Fruit fly (Drosophila melanogaster) whole organism, wandering third instar larva: ENCODE measurements around the gene CG31752.

Source experiments
- Abd-B ChIP-seq: fragments of >200 bp; optimal IDR thresholded peaks from 2 replicates; lab custom pipeline; 2017; ENCODE audit warnings: missing biosample characterization, missing genetic modification characterization
- CG9705 ChIP-seq: fragments of 200-800 bp; sonication (Bioruptor generic); optimal IDR thresholded peaks from 2 replicates; lab custom pipeline; 2018; ENCODE audit warnings: missing biosample characterization, mild to moderate bottlenecking, missing genetic modification characterization
- CrebA ChIP-seq: fragments of 200-800 bp; sonication (Bioruptor generic); optimal IDR thresholded peaks from 2 replicates; lab custom pipeline; 2016; ENCODE audit warnings: missing biosample characterization, mild to moderate bottlenecking, missing genetic modification characterization, borderline replicate concordance
- Dfd ChIP-seq: fragments of >200 bp; optimal IDR thresholded peaks from 2 replicates; lab custom pipeline; 2017; ENCODE audit warnings: missing biosample characterization, missing genetic modification characterization
- Dif ChIP-seq: fragments of 200-275, 200-300 bp; sonication (Bioruptor generic); optimal IDR thresholded peaks from 2 replicates; lab custom pipeline; 2018; ENCODE audit warnings: missing biosample characterization, missing genetic modification characterization; ENCODE audit not compliant: partially characterized antibody
- GATAd ChIP-seq: sonication (Bioruptor generic); optimal IDR thresholded peaks from 2 replicates; lab custom pipeline; 2016; ENCODE audit warnings: missing biosample characterization, missing genetic modification characterization
- HLH106 ChIP-seq: fragments of 200-800 bp; optimal IDR thresholded peaks from 3 replicates; lab custom pipeline; 2019; ENCODE audit warnings: missing biosample characterization, mild to moderate bottlenecking, missing genetic modification characterization, moderate library complexity
- Hnf4 ChIP-seq: fragments of 200-800 bp; sonication (Bioruptor generic); optimal IDR thresholded peaks from 2 replicates; lab custom pipeline; 2016; ENCODE audit warnings: missing biosample characterization, mild to moderate bottlenecking, missing genetic modification characterization
- Hr78 ChIP-seq: fragments of >200 bp; optimal IDR thresholded peaks from 2 replicates; lab custom pipeline; 2017; ENCODE audit warnings: missing biosample characterization, missing genetic modification characterization
- Hr83 ChIP-seq: fragments of 200-300 bp; sonication (Bioruptor generic); optimal IDR thresholded peaks from 2 replicates; lab custom pipeline; 2016; ENCODE audit warnings: missing biosample characterization, mild to moderate bottlenecking, missing genetic modification characterization, moderate library complexity; ENCODE audit not compliant: poor library complexity, severe bottlenecking
- Jra ChIP-seq: sonication (Bioruptor generic); optimal IDR thresholded peaks from 2 replicates; lab custom pipeline; 2016; ENCODE audit warnings: missing biosample characterization, missing genetic modification characterization
- Mio ChIP-seq: sonication (Bioruptor generic); optimal IDR thresholded peaks from 2 replicates; lab custom pipeline; 2016; ENCODE audit warnings: missing biosample characterization, missing genetic modification characterization
- Myc ChIP-seq: fragments of >200 bp; optimal IDR thresholded peaks from 2 replicates; lab custom pipeline; 2017
- N ChIP-seq: fragments of >200 bp; optimal IDR thresholded peaks from 2 replicates; lab custom pipeline; 2018; ENCODE audit warnings: missing biosample characterization, missing external identifiers, missing genetic modification characterization
- OdsH ChIP-seq: fragments of 200-800 bp; sonication (Bioruptor generic); optimal IDR thresholded peaks from 2 replicates; lab custom pipeline; 2016; ENCODE audit warnings: missing biosample characterization, mild to moderate bottlenecking, missing genetic modification characterization
- Rel ChIP-seq, 2 experiments: fragments of 200-800 bp; sonication (Bioruptor generic) in 1 of 2; optimal IDR thresholded peaks; 2 replicates in 1 of 2; 3 replicates in 1 of 2; lab custom pipeline; 2016 to 2019; ENCODE audit warnings: mild to moderate bottlenecking in 2 of 2, missing biosample characterization in 2 of 2, missing genetic modification characterization in 2 of 2, moderate library complexity in 1 of 2
- Vsx2 ChIP-seq: fragments of 200-300, 225-300 bp; sonication (Bioruptor generic); optimal IDR thresholded peaks from 2 replicates; lab custom pipeline; 2018; ENCODE audit warnings: missing biosample characterization, missing genetic modification characterization; ENCODE audit not compliant: partially characterized antibody
- br ChIP-seq: fragments of 200-800 bp; sonication (Bioruptor generic); optimal IDR thresholded peaks from 2 replicates; lab custom pipeline; 2016; ENCODE audit warnings: missing biosample characterization, missing genetic modification characterization
- brk ChIP-seq: fragments of 200-800 bp; sonication (Bioruptor generic); optimal IDR thresholded peaks from 2 replicates; lab custom pipeline; 2016; ENCODE audit warnings: missing biosample characterization, mild to moderate bottlenecking, missing genetic modification characterization
- dl ChIP-seq, 2 experiments: fragments of 175-275, 200-275 bp in 1 of 2; fragments of 200-275 bp in 1 of 2; sonication (Bioruptor generic); optimal IDR thresholded peaks; lab custom pipeline; 2018; ENCODE audit warnings: mild to moderate bottlenecking in 2 of 2, missing biosample characterization in 2 of 2, missing genetic modification characterization in 2 of 2, moderate library complexity in 2 of 2; ENCODE audit not compliant: partially characterized antibody in 2 of 2, insufficient read depth in 1 of 2
- dmrt93B ChIP-seq: fragments of 200-800 bp; sonication (Bioruptor generic); optimal IDR thresholded peaks from 2 replicates; lab custom pipeline; 2018; ENCODE audit warnings: missing biosample characterization, mild to moderate bottlenecking, missing genetic modification characterization
- dsf ChIP-seq: sonication (Bioruptor generic); optimal IDR thresholded peaks from 2 replicates; lab custom pipeline; 2016; ENCODE audit warnings: missing biosample characterization, missing genetic modification characterization, borderline replicate concordance
- ey ChIP-seq: fragments of 200-800 bp; sonication (Bioruptor generic); optimal IDR thresholded peaks from 2 replicates; lab custom pipeline; 2016; ENCODE audit warnings: missing biosample characterization, missing genetic modification characterization
- foxo ChIP-seq, 2 experiments: fragments of 200-800 bp; sonication (Bioruptor generic); optimal IDR thresholded peaks; 2 replicates in 1 of 2; 3 replicates in 1 of 2; lab custom pipeline; 2016 to 2017; ENCODE audit warnings: missing biosample characterization in 2 of 2, missing genetic modification characterization in 2 of 2
- fru ChIP-seq: fragments of 200-800 bp; sonication (Bioruptor generic); optimal IDR thresholded peaks from 3 replicates; lab custom pipeline; 2016; ENCODE audit warnings: missing biosample characterization, mild to moderate bottlenecking, missing genetic modification characterization
- h ChIP-seq: fragments of 200-800 bp; sonication (Bioruptor generic); optimal IDR thresholded peaks from 3 replicates; lab custom pipeline; 2016; ENCODE audit warnings: missing biosample characterization, mild to moderate bottlenecking, missing genetic modification characterization
- jim ChIP-seq: fragments of 175-275, 200-325 bp; sonication (Bioruptor generic); optimal IDR thresholded peaks from 2 replicates; lab custom pipeline; 2016; ENCODE audit warnings: missing biosample characterization, mild to moderate bottlenecking, missing genetic modification characterization
- lola ChIP-seq: fragments of >200 bp; optimal IDR thresholded peaks from 2 replicates; lab custom pipeline; 2017; ENCODE audit warnings: missing biosample characterization, missing genetic modification characterization
- pan ChIP-seq: fragments of >200 bp; optimal IDR thresholded peaks from 2 replicates; lab custom pipeline; 2017
- psq ChIP-seq: fragments of 200-800 bp; sonication (Bioruptor generic); optimal IDR thresholded peaks from 3 replicates; lab custom pipeline; 2017; ENCODE audit warnings: missing biosample characterization, mild to moderate bottlenecking, missing genetic modification characterization, moderate library complexity
- rgr ChIP-seq: fragments of 200-800 bp; sonication (Bioruptor generic); optimal IDR thresholded peaks from 3 replicates; lab custom pipeline; 2016; ENCODE audit warnings: missing biosample characterization, mild to moderate bottlenecking, missing genetic modification characterization
- sage ChIP-seq: fragments of 200-800 bp; sonication (Bioruptor generic); optimal IDR thresholded peaks from 2 replicates; lab custom pipeline; 2016; ENCODE audit warnings: missing biosample characterization, mild to moderate bottlenecking, missing genetic modification characterization
- sv ChIP-seq: fragments of 200-800 bp; sonication (Bioruptor generic); optimal IDR thresholded peaks from 3 replicates; lab custom pipeline; 2016; ENCODE audit warnings: missing biosample characterization, missing genetic modification characterization
- tai ChIP-seq: sonication (Bioruptor generic); optimal IDR thresholded peaks from 2 replicates; lab custom pipeline; 2016; ENCODE audit warnings: missing biosample characterization, missing genetic modification characterization
- usp ChIP-seq: fragments of >200 bp; optimal IDR thresholded peaks from 2 replicates; lab custom pipeline; 2017; ENCODE audit warnings: missing biosample characterization, missing genetic modification characterization
- woc ChIP-seq: sonication (Bioruptor generic); optimal IDR thresholded peaks from 2 replicates; lab custom pipeline; 2016; ENCODE audit warnings: missing biosample characterization, mild to moderate bottlenecking, missing genetic modification characterization

Gene CG31752

DNA sequence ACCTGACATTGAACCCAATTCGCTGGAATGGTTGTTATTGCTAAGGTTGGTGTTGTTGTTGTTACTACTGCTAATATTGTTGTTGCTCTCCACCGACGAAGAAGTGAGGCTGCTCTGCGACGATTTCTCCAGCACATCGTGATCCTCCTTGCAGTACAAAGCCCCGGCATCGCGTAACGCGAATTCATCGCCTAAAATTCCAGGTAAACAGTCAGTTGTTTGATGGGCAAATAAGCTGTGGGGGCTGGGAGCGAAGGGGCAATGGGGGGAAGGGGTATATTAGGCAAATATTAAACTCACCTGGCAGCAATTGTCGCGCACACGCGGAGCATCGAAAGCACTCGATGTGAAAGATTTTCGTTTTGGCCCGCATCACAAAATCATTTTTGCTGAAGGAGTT lies 23.0 kb upstream of the CG31752 start:
- peak; percentile 4 for TF ChIP-seq psq (GFP tag; lab: Kevin White, UChicago)
- TF ChIP-seq tai (GFP tag; lab: Kevin White, UChicago) = no peak
- TF ChIP-seq Rel (GFP tag; optimal IDR thresholded peaks at IDR 0.05; lab: Kevin White, UChicago) = no peak
- no peak for TF ChIP-seq Rel (tag; optimal IDR thresholded peaks at IDR 0.05; lab: Kevin White, UChicago)
- peak; percentile 78 for TF ChIP-seq Hr83
- no peak for TF ChIP-seq Dfd
- no peak for TF ChIP-seq usp (GFP tag; lab: Kevin White, UChicago)
- TF ChIP-seq Hnf4 (GFP tag; lab: Kevin White, UChicago) = no peak
- peak; percentile 16 for TF ChIP-seq HLH106 (tag; lab: Kevin White, UChicago)
- TF ChIP-seq CrebA (GFP tag; lab: Kevin White, UChicago) = no peak
- peak; percentile 43 for TF ChIP-seq dmrt93B (GFP tag; lab: Kevin White, UChicago)
- peak; percentile 40 for TF ChIP-seq h (GFP tag; lab: Kevin White, UChicago)
- no peak for TF ChIP-seq N
- peak; percentile 40 for TF ChIP-seq OdsH (GFP tag; lab: Kevin White, UChicago)
- no peak for TF ChIP-seq dsf
- TF ChIP-seq foxo (GFP tag; optimal IDR thresholded peaks at IDR 0.05; lab: Kevin White, UChicago) = peak in 1 of 2 experiments; percentile 40
- TF ChIP-seq rgr (GFP tag; lab: Kevin White, UChicago) = peak; percentile 55
- peak; percentile 21 for TF ChIP-seq CG9705 (GFP tag; lab: Kevin White, UChicago)
- no peak for TF ChIP-seq sage (GFP tag; lab: Kevin White, UChicago)
- no peak for TF ChIP-seq ey
- no peak for TF ChIP-seq br (GFP tag; lab: Kevin White, UChicago)
- no peak for TF ChIP-seq pan (lab: Kevin White, UChicago)
- no peak for TF ChIP-seq Jra (GFP tag; lab: Kevin White, UChicago)
- TF ChIP-seq dl (GFP tag; optimal IDR thresholded peaks at IDR 0.05; lab: Kevin White, UChicago; ENCODE audit: insufficient read depth in 1 of 2, partially characterized antibody in 2 of 2) = no peak
- TF ChIP-seq Dif (GFP tag; lab: Kevin White, UChicago) = no peak
- no peak for TF ChIP-seq Mio
- TF ChIP-seq woc (GFP tag; lab: Kevin White, UChicago) = no peak

dm6 chr2L:18860920-18861319 lies 19.8 kb upstream of the CG31752 start:
- TF ChIP-seq Abd-B = no peak
- TF ChIP-seq Dfd = peak; percentile 98

DNA sequence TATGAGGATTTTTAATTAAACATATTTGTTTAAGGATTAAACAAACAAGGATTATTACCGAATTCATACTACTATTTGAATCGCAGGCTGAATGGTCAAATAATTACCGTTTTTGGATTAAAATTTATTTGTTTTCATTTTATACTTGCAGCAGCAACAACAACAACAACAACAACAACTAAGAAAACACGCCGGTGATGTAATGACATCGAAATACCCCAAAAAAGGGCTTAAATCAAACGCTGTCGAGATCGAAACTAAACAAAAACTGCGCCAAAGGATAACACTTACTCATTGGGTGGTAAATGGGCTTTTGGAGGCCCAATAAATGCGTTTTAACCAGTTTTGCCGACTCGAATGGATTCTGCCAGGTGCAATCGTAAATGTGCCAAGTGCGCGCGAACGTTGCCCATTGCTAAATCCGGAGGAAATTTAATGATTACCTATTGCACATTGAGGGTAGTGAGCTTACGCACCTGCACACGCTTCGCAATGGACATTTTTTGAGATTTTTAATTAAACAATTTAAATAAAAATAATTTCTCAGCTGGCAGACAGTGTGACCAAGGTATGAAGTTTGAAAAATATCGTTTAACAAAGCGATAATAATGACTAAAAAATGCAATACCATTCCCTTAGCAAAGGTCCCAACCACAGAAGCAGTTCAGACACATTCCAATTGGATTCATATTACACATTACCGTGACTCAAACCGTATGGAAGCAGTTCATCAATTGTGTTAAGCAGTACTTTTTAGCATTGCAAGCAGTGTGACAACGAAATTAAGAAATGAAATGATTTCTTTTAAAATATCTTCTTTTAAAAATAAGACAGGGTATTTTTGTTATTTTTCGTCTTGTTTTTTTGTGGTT lies 17.8 kb upstream of the CG31752 start, which contains the start of the genes CG10602 and mRpL13:
TSS of gene CG10602 (minus strand) at position 588 of the 872 bp plus-strand sequence.
TSS of gene mRpL13 (minus strand) at position 588 of the 872 bp plus-strand sequence.
- TF ChIP-seq N (peak; percentile 68), Hr83 (no peak), Hnf4 (GFP tag; lab: Kevin White, UChicago) (peak; percentile 33), Dif (GFP tag; lab: Kevin White, UChicago) (peak; percentile 43), Hr78 (GFP tag; lab: Kevin White, UChicago) (peak; percentile 8), Myc (lab: Kevin White, UChicago) (peak; percentile 52)

- TF ChIP-seq psq (GFP tag; lab: Kevin White, UChicago) = peak; percentile 91
- TF ChIP-seq woc (GFP tag; lab: Kevin White, UChicago) = peak; percentile 98
- TF ChIP-seq tai (GFP tag; lab: Kevin White, UChicago) = no peak
- peak; percentile 49 for TF ChIP-seq Dfd
- peak; percentile 77 for TF ChIP-seq Mio
- no peak for TF ChIP-seq lola
- TF ChIP-seq CrebA (GFP tag; lab: Kevin White, UChicago) = peak; percentile 91
- TF ChIP-seq Rel (GFP tag; optimal IDR thresholded peaks at IDR 0.05; lab: Kevin White, UChicago) = peak; percentile 88
- TF ChIP-seq Rel (tag; optimal IDR thresholded peaks at IDR 0.05; lab: Kevin White, UChicago) = peak; percentile 90
- TF ChIP-seq sage (GFP tag; lab: Kevin White, UChicago) = peak; percentile 91
- TF ChIP-seq rgr (GFP tag; lab: Kevin White, UChicago) = peak; percentile 98
- peak; percentile 98 for TF ChIP-seq h (GFP tag; lab: Kevin White, UChicago)
- peak; percentile 55 for TF ChIP-seq pan (lab: Kevin White, UChicago)
- no peak for TF ChIP-seq N
- TF ChIP-seq Hr83 = peak; percentile 88
- no peak for TF ChIP-seq Dif (GFP tag; lab: Kevin White, UChicago)
- TF ChIP-seq fru (GFP tag; lab: Kevin White, UChicago) = peak; percentile 96
- peak; percentile 83 for TF ChIP-seq GATAd (GFP tag; lab: Kevin White, UChicago)
- peak; percentile 90 for TF ChIP-seq dmrt93B (GFP tag; lab: Kevin White, UChicago)
- no peak for TF ChIP-seq brk
- TF ChIP-seq Vsx2 (GFP tag; lab: Kevin White, UChicago) = no peak
- TF ChIP-seq dsf = peak; percentile 89
- TF ChIP-seq HLH106 (tag; lab: Kevin White, UChicago) = peak; percentile 98
- TF ChIP-seq usp (GFP tag; lab: Kevin White, UChicago) = no peak
- peak; percentile 86 for TF ChIP-seq Jra (GFP tag; lab: Kevin White, UChicago)
- no peak for TF ChIP-seq Myc (lab: Kevin White, UChicago)
- TF ChIP-seq Hnf4 (GFP tag; lab: Kevin White, UChicago) = peak; percentile 96
- TF ChIP-seq foxo (GFP tag; optimal IDR thresholded peaks at IDR 0.05; lab: Kevin White, UChicago) = peak; percentile 93 to 98
- TF ChIP-seq Hr78 (GFP tag; lab: Kevin White, UChicago) = no peak
- peak; percentile 93 for TF ChIP-seq sv (GFP tag; lab: Kevin White, UChicago)
- TF ChIP-seq OdsH (GFP tag; lab: Kevin White, UChicago) = peak; percentile 95
- TF ChIP-seq Abd-B = no peak
- TF ChIP-seq jim (GFP tag; lab: Kevin White, UChicago) = no peak
Measured at dm6 chr2L:18857635-18858059, 16.5 kb upstream of the CG31752 start.
